Worm (Caenorhabditis elegans) whole organism, L1 larva: ENCODE measurements around the gene C49H3.12.

ENCODE experiments used
- F16B12.6 ChIP-seq: fragments of 150-350 bp; optimal IDR thresholded peaks from 2 replicates; lab custom pipeline; 2014; ENCODE audit warnings: missing biosample characterization, missing genetic modification characterization
- aha-1 ChIP-seq: fragments of 150-350 bp; optimal IDR thresholded peaks from 2 replicates; lab custom pipeline; 2014; ENCODE audit warnings: missing biosample characterization, missing genetic modification characterization
- ama-1 ChIP-seq: fragments of 150-350 bp; optimal IDR thresholded peaks from 2 replicates; lab custom pipeline; 2014
- blmp-1 ChIP-seq: fragments of 150-350 bp; optimal IDR thresholded peaks from 2 replicates; lab custom pipeline; 2014; ENCODE audit warnings: missing biosample characterization, missing genetic modification characterization
- ceh-63 ChIP-seq: fragments of 200-800 bp; sonication (Bioruptor generic); optimal IDR thresholded peaks from 2 replicates; lab custom pipeline; 2018; ENCODE audit warnings: mild to moderate bottlenecking, missing genetic modification characterization, missing compliant biosample characterization
- ceh-8 ChIP-seq: fragments of 200-800 bp; sonication (Bioruptor generic); optimal IDR thresholded peaks from 2 replicates; lab custom pipeline; 2018; ENCODE audit warnings: mild to moderate bottlenecking, missing genetic modification characterization, moderate library complexity, missing compliant biosample characterization
- ces-1 ChIP-seq: fragments of 150-350 bp; optimal IDR thresholded peaks from 2 replicates; lab custom pipeline; 2014; ENCODE audit warnings: missing biosample characterization, missing genetic modification reagents, missing genetic modification characterization
- dsc-1 ChIP-seq: sonication (generic microtip); optimal IDR thresholded peaks from 2 replicates; lab custom pipeline; 2016; ENCODE audit warnings: mild to moderate bottlenecking, missing genetic modification characterization, missing compliant biosample characterization
- efl-3 ChIP-seq: fragments of 200-800 bp; sonication (Bioruptor generic); optimal IDR thresholded peaks from 2 replicates; lab custom pipeline; 2018; ENCODE audit warnings: mild to moderate bottlenecking, missing genetic modification characterization, missing compliant biosample characterization
- egl-27 ChIP-seq, 2 experiments: fragments of 150-350 bp in 1 of 2; sonication (generic microtip); optimal IDR thresholded peaks; 3 replicates each; lab custom pipeline; 2017 to 2018; ENCODE audit warnings: missing biosample characterization in 2 of 2, missing genetic modification characterization in 2 of 2, missing genetic modification reagents in 2 of 2
- elt-2 ChIP-seq: sonication (generic microtip); optimal IDR thresholded peaks from 2 replicates; lab custom pipeline; 2016; ENCODE audit warnings: missing genetic modification characterization, mild to moderate bottlenecking, inconsistent platforms, missing compliant biosample characterization, missing genetic modification reagents
- ets-5 ChIP-seq: fragments of 200-800 bp; sonication (Bioruptor generic); IDR thresholded peaks from 2 replicates; pipeline ENCODE4 v1.3.6; 2022; ENCODE audit warnings: missing genetic modification characterization, missing compliant biosample characterization
- fkh-10 ChIP-seq: sonication (generic microtip); optimal IDR thresholded peaks from 2 replicates; lab custom pipeline; 2017; ENCODE audit warnings: missing biosample characterization, missing genetic modification reagents, missing genetic modification characterization
- fkh-4 ChIP-seq: sonication (generic microtip); optimal IDR thresholded peaks from 2 replicates; lab custom pipeline; 2016; ENCODE audit warnings: missing compliant biosample characterization, missing genetic modification characterization, borderline replicate concordance
- hlh-17 ChIP-seq: fragments of 200-800 bp; sonication (Bioruptor generic); optimal IDR thresholded peaks from 2 replicates; lab custom pipeline; 2018; ENCODE audit warnings: missing genetic modification characterization, mild to moderate bottlenecking, missing compliant biosample characterization, moderate library complexity, borderline replicate concordance
- hlh-4 ChIP-seq: sonication (generic microtip); optimal IDR thresholded peaks from 2 replicates; lab custom pipeline; 2016; ENCODE audit warnings: mild to moderate bottlenecking, missing genetic modification characterization, missing compliant biosample characterization
- jun-1 ChIP-seq: fragments of 150-350 bp; optimal IDR thresholded peaks from 2 replicates; lab custom pipeline; 2014; ENCODE audit warnings: missing biosample characterization, missing genetic modification reagents, missing genetic modification characterization
- lin-15B ChIP-seq: fragments of 150-350 bp; sonication (generic microtip); optimal IDR thresholded peaks from 3 replicates; lab custom pipeline; 2014; ENCODE audit warnings: missing biosample characterization, missing genetic modification characterization
- lin-35 ChIP-seq, 2 experiments: fragments of 150-350 bp; optimal IDR thresholded peaks; 2 replicates each; lab custom pipeline; 2014; ENCODE audit warnings: missing biosample characterization in 2 of 2, missing genetic modification characterization in 2 of 2, missing genetic modification reagents in 2 of 2
- mab-9 ChIP-seq: fragments of 200-800 bp; sonication (Bioruptor generic); IDR thresholded peaks from 2 replicates; pipeline ENCODE4 v1.3.6; 2022; ENCODE audit warnings: missing genetic modification reagents, missing genetic modification characterization, missing compliant biosample characterization
- mdl-1 ChIP-seq, 2 experiments: fragments of 150-350 bp; optimal IDR thresholded peaks; 2 replicates each; lab custom pipeline; 2014 to 2017; ENCODE audit warnings: missing biosample characterization in 2 of 2, missing genetic modification characterization in 2 of 2, inconsistent platforms in 1 of 2
- nhr-11 ChIP-seq: fragments of 150-350 bp; optimal IDR thresholded peaks from 2 replicates; lab custom pipeline; 2014; ENCODE audit warnings: missing biosample characterization, missing genetic modification characterization
- nhr-12 ChIP-seq: sonication (generic microtip); optimal IDR thresholded peaks from 2 replicates; lab custom pipeline; 2017; ENCODE audit warnings: missing biosample characterization, missing genetic modification characterization
- nhr-19 ChIP-seq: fragments of 200-800 bp; sonication (Bioruptor generic); conservative IDR thresholded peaks from 2 replicates; pipeline ENCODE4 v1.3.6; 2022; ENCODE audit warnings: missing genetic modification characterization, missing compliant biosample characterization
- nhr-237 ChIP-seq: fragments of 150-350 bp; optimal IDR thresholded peaks from 2 replicates; lab custom pipeline; 2014; ENCODE audit warnings: missing biosample characterization, missing genetic modification characterization
- nhr-71 ChIP-seq: sonication (generic microtip); optimal IDR thresholded peaks from 2 replicates; lab custom pipeline; 2016; ENCODE audit warnings: mild to moderate bottlenecking, missing genetic modification characterization, moderate library complexity, missing compliant biosample characterization
- nhr-77 ChIP-seq: fragments of 150-350 bp; optimal IDR thresholded peaks from 2 replicates; lab custom pipeline; 2014; ENCODE audit warnings: missing biosample characterization, missing genetic modification characterization
- nhr-84 ChIP-seq: sonication (generic microtip); optimal IDR thresholded peaks from 2 replicates; lab custom pipeline; 2017; ENCODE audit warnings: missing biosample characterization, missing genetic modification characterization
- pqm-1 ChIP-seq: sonication (generic microtip); optimal IDR thresholded peaks from 3 replicates; lab custom pipeline; 2017; ENCODE audit warnings: missing biosample characterization, missing genetic modification characterization
- skn-1 ChIP-seq: fragments of 150-350 bp; optimal IDR thresholded peaks from 2 replicates; lab custom pipeline; 2014; ENCODE audit warnings: missing biosample characterization, missing genetic modification characterization
- snu-23 ChIP-seq: sonication (generic microtip); optimal IDR thresholded peaks from 2 replicates; lab custom pipeline; 2016; ENCODE audit warnings: missing genetic modification characterization, missing compliant biosample characterization
- swsn-7 ChIP-seq: sonication (generic microtip); optimal IDR thresholded peaks from 2 replicates; lab custom pipeline; 2016; ENCODE audit warnings: missing genetic modification characterization, missing compliant biosample characterization
- tbx-2 ChIP-seq: sonication (generic microtip); optimal IDR thresholded peaks from 2 replicates; lab custom pipeline; 2016; ENCODE audit warnings: missing genetic modification characterization, missing compliant biosample characterization
- tlp-1 ChIP-seq: fragments of 150-350 bp; optimal IDR thresholded peaks from 2 replicates; lab custom pipeline; 2014; ENCODE audit warnings: missing biosample characterization, missing genetic modification characterization
- unc-130 ChIP-seq: fragments of 150-350 bp; optimal IDR thresholded peaks from 2 replicates; lab custom pipeline; 2017; ENCODE audit warnings: missing biosample characterization, missing genetic modification characterization, inconsistent platforms
- unc-86 ChIP-seq: sonication (generic microtip); optimal IDR thresholded peaks from 2 replicates; lab custom pipeline; 2016; ENCODE audit warnings: missing genetic modification characterization, missing compliant biosample characterization
- unc-98 ChIP-seq: fragments of 200-800 bp; sonication (Bioruptor generic); IDR thresholded peaks from 2 replicates; pipeline ENCODE4 v1.3.6; 2022; ENCODE audit warnings: missing genetic modification characterization, missing compliant biosample characterization
- xbp-1 ChIP-seq: sonication (generic microtip); optimal IDR thresholded peaks from 2 replicates; lab custom pipeline; 2016; ENCODE audit warnings: missing genetic modification characterization, missing compliant biosample characterization
- zag-1 ChIP-seq: fragments of 150-350 bp; optimal IDR thresholded peaks from 2 replicates; lab custom pipeline; 2014; ENCODE audit warnings: missing biosample characterization, missing genetic modification characterization
- zip-4 ChIP-seq: fragments of 200-800 bp; sonication (Bioruptor generic); optimal IDR thresholded peaks from 2 replicates; lab custom pipeline; 2018; ENCODE audit warnings: mild to moderate bottlenecking, missing genetic modification characterization, moderate library complexity, missing compliant biosample characterization
- ztf-4 ChIP-seq: fragments of 150-350 bp; optimal IDR thresholded peaks from 2 replicates; lab custom pipeline; 2014; ENCODE audit warnings: missing biosample characterization, missing genetic modification characterization

The C49H3.12 gene

DNA sequence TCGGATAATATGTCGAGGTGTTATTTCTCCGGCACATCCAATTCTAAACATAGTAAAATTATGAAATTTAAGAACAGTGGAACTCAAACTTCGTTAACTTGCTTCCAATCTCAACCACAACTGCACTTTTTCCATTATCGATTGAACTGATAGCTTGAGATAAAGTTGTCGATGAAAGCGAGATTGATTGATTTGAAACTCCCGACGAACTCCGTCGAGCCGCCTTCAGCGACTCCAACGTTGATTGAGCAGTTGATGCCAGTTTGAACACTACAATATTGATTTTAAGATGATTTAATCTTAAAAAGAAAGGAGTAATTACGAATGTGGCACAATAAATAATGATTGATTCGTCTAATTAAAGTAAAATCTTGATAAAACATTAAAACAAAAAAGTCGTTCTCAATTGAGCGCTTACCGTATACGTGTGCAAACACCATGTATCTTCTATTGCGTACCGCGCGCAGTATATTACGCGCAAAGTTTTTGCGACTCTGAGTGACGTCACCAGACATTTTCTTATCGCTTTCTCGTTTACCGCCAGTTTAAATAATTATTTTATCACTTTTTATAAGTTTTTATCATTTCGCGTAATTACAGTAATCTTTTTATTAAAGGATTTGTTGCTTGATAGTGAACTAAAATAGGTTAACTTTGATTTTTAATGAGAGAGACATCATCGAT, 24.8 kb downstream of the C49H3.12 start, which contains the start of gene arp-11 (continued):
- TF ChIP-seq jun-1 (peak; percentile 44), unc-130 (peak; percentile 77), dsc-1 (tag; lab: Kevin White, UChicago) (peak; percentile 63), nhr-71 (tag; lab: Kevin White, UChicago) (peak; percentile 87), ceh-63 (no peak), nhr-19 (GFP tag; lab: Robert Waterston, UW) (peak; percentile 70), unc-98 (GFP tag; lab: Robert Waterston, UW) (no peak), pqm-1 (tag; lab: Kevin White, UChicago) (no peak), zag-1 (tag; lab: Kevin White, UChicago) (no peak), tbx-2 (peak; percentile 64), hlh-4 (tag; lab: Kevin White, UChicago) (no peak), unc-86 (tag; lab: Kevin White, UChicago) (peak; percentile 46), ets-5 (GFP tag; lab: Robert Waterston, UW) (no peak), tlp-1 (tag; lab: Kevin White, UChicago) (no peak), fkh-10 (GFP tag; lab: Kevin White, UChicago) (no peak), nhr-84 (no peak), nhr-12 (no peak), ces-1 (GFP tag; lab: Kevin White, UChicago) (no peak), ama-1 (peak; percentile 18), zip-4 (GFP tag; lab: Kevin White, UChicago) (no peak), mab-9 (no peak), lin-15B (peak; percentile 5), blmp-1 (tag; lab: Kevin White, UChicago) (peak; percentile 67), nhr-237 (no peak), ztf-4 (tag; lab: Kevin White, UChicago) (peak; percentile 50), hlh-17 (GFP tag; lab: Kevin White, UChicago) (no peak), nhr-11 (tag; lab: Kevin White, UChicago) (no peak), swsn-7 (peak; percentile 72), xbp-1 (tag; lab: Kevin White, UChicago) (peak; percentile 77), nhr-77 (tag; lab: Kevin White, UChicago) (peak; percentile 40), elt-2 (tag; lab: Kevin White, UChicago) (peak; percentile 94), fkh-4 (tag; lab: Kevin White, UChicago) (no peak), ceh-8 (GFP tag; lab: Kevin White, UChicago) (no peak), skn-1 (peak; percentile 70)

DNA sequence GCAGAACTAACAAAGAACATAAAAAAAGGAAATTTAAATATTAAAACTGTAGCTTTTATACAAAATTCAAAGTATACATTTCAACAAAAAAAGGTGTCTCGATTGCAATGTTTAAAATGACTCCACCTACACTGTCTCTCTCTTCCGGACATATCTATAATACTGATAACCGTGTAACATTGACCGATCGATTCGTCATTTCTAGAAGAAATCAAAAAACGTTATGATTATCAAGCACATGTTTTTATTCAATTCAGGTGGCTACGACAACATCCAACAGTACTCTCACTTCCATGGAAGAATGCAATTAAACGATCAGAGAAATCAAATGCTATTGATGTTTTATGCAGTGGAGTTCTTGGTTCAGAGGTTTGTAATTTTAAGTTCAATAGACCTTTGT, 28.6 kb downstream of the C49H3.12 start:
- TF ChIP-seq elt-2 (tag; lab: Kevin White, UChicago) (peak; percentile 60), egl-27 (tag; optimal IDR thresholded peaks at IDR 0.05; lab: Kevin White, UChicago) (no peak), mdl-1 (tag; optimal IDR thresholded peaks at IDR 0.05; lab: Kevin White, UChicago) (no peak), snu-23 (GFP tag; lab: Kevin White, UChicago) (no peak), ceh-8 (GFP tag; lab: Kevin White, UChicago) (no peak), aha-1 (tag; lab: Kevin White, UChicago) (no peak), tbx-2 (no peak), F16B12.6 (tag; lab: Kevin White, UChicago) (no peak), efl-3 (no peak), lin-35 (GFP tag; optimal IDR thresholded peaks at IDR 0.05; lab: Kevin White, UChicago) (peak in 1 of 2 experiments; percentile 23), swsn-7 (no peak), nhr-84 (no peak)
- TF ChIP-seq, all 84 proteins: peak for 2
